Fruit fly (Drosophila melanogaster): ENCODE measurements around the gene qm.

Gene qm

dm6 chr3L:7387814-7388213, 39.7 kb downstream of the qm start, which contains the start of gene CG8564:
Gene CG8564, minus strand, starts transcription at chr3L:7387914.
- TF ChIP-seq bab1 (GFP tag; optimal IDR thresholded peaks at IDR 0.05) (no peak), kay (GFP tag; ENCODE audit: borderline replicate concordance) (no peak), pad (GFP tag; optimal IDR thresholded peaks at IDR 0.05) (no peak)

dm6 chr3L:7390004-7390403, 41.9 kb downstream of the qm start:
- TF ChIP-seq pad (GFP tag; optimal IDR thresholded peaks at IDR 0.05) (no peak), Hr96 (GFP tag; optimal IDR thresholded peaks at IDR 0.05) (no peak), CG12768 (GFP tag; optimal IDR thresholded peaks at IDR 0.05) (no peak), cic (GFP tag; optimal IDR thresholded peaks at IDR 0.05) (no peak), Clk (GFP tag; optimal IDR thresholded peaks at IDR 0.05) (no peak), Mnt (GFP tag; optimal IDR thresholded peaks at IDR 0.05) (no peak), tj (GFP tag; optimal IDR thresholded peaks at IDR 0.05) (no peak), CG7101 (tag; optimal IDR thresholded peaks at IDR 0.05) (no peak), CG7045 (GFP tag; optimal IDR thresholded peaks at IDR 0.05) (no peak), cnc (optimal IDR thresholded peaks at IDR 0.05) (no peak), CG1620 (GFP tag; optimal IDR thresholded peaks at IDR 0.05) (no peak), CG33017 (tag; optimal IDR thresholded peaks at IDR 0.05) (no peak)

- TF ChIP-seq cic (GFP tag; optimal IDR thresholded peaks at IDR 0.05) (no peak), cnc (optimal IDR thresholded peaks at IDR 0.05) (no peak), tj (GFP tag; optimal IDR thresholded peaks at IDR 0.05) (no peak), toe (GFP tag; optimal IDR thresholded peaks at IDR 0.05) (no peak), bab1 (GFP tag; optimal IDR thresholded peaks at IDR 0.05) (no peak), Hr96 (GFP tag; optimal IDR thresholded peaks at IDR 0.05) (no peak), pad (GFP tag; optimal IDR thresholded peaks at IDR 0.05) (no peak), kay (GFP tag; ENCODE audit: borderline replicate concordance) (no peak), CG1620 (GFP tag; optimal IDR thresholded peaks at IDR 0.05) (no peak), ovo (GFP tag; optimal IDR thresholded peaks at IDR 0.05) (no peak), CG7101 (tag; optimal IDR thresholded peaks at IDR 0.05) (no peak), CG33017 (tag; optimal IDR thresholded peaks at IDR 0.05) (no peak), Crg-1 (GFP tag; optimal IDR thresholded peaks at IDR 0.05) (no peak), CG11617 (GFP tag; optimal IDR thresholded peaks at IDR 0.05) (no peak), CG7045 (GFP tag; optimal IDR thresholded peaks at IDR 0.05) (no peak), Mnt (GFP tag; optimal IDR thresholded peaks at IDR 0.05) (no peak), Clk (GFP tag; optimal IDR thresholded peaks at IDR 0.05) (no peak), CG14711 (tag; optimal IDR thresholded peaks at IDR 0.05) (no peak)
Measured at dm6 chr3L:7390442-7390841, 42.3 kb downstream of the qm start, which contains the start of gene CG8563. Gene CG8563, plus strand, starts transcription at chr3L:7390742.

dm6 chr3L:7396055-7396454, 47.9 kb downstream of the qm start, which contains the start of gene CG32379:
Gene CG32379, plus strand, starts transcription at chr3L:7396355.
- TF ChIP-seq Clk (GFP tag; optimal IDR thresholded peaks at IDR 0.05) = no peak
- no peak for TF ChIP-seq CG7045 (GFP tag; optimal IDR thresholded peaks at IDR 0.05)
- no peak for TF ChIP-seq CG7101 (tag; optimal IDR thresholded peaks at IDR 0.05)
- TF ChIP-seq kay (GFP tag; ENCODE audit: borderline replicate concordance) = no peak
- no peak for TF ChIP-seq Mnt (GFP tag; optimal IDR thresholded peaks at IDR 0.05)
- no peak for TF ChIP-seq CG33017 (tag; optimal IDR thresholded peaks at IDR 0.05)
- no peak for TF ChIP-seq bab1 (GFP tag; optimal IDR thresholded peaks at IDR 0.05)
- TF ChIP-seq pad (GFP tag; optimal IDR thresholded peaks at IDR 0.05) = no peak
- no peak for TF ChIP-seq cic (GFP tag; optimal IDR thresholded peaks at IDR 0.05)
- TF ChIP-seq Crg-1 (GFP tag; optimal IDR thresholded peaks at IDR 0.05) = no peak
- TF ChIP-seq CG14711 (tag; optimal IDR thresholded peaks at IDR 0.05) = no peak
- no peak for TF ChIP-seq Hr96 (GFP tag; optimal IDR thresholded peaks at IDR 0.05)
- TF ChIP-seq ovo (GFP tag; optimal IDR thresholded peaks at IDR 0.05) = no peak
- no peak for TF ChIP-seq CG11617 (GFP tag; optimal IDR thresholded peaks at IDR 0.05)
- no peak for TF ChIP-seq CG5204 (GFP tag; optimal IDR thresholded peaks at IDR 0.05)
- TF ChIP-seq CG12768 (GFP tag; optimal IDR thresholded peaks at IDR 0.05) = no peak

dm6 chr3L:7397979-7398378, 49.9 kb downstream of the qm start, which contains the start of gene CG8562:
Gene CG8562, plus strand, starts transcription at chr3L:7398285.
- TF ChIP-seq CG12768 (GFP tag; optimal IDR thresholded peaks at IDR 0.05) (no peak), Mnt (GFP tag; optimal IDR thresholded peaks at IDR 0.05) (no peak), CG1620 (GFP tag; optimal IDR thresholded peaks at IDR 0.05) (no peak), CG7045 (GFP tag; optimal IDR thresholded peaks at IDR 0.05) (no peak), CG14711 (tag; optimal IDR thresholded peaks at IDR 0.05) (no peak), CG7101 (tag; optimal IDR thresholded peaks at IDR 0.05) (no peak), ovo (GFP tag; optimal IDR thresholded peaks at IDR 0.05) (no peak), Clk (GFP tag; optimal IDR thresholded peaks at IDR 0.05) (no peak), kay (GFP tag; ENCODE audit: borderline replicate concordance) (no peak), Hr96 (GFP tag; optimal IDR thresholded peaks at IDR 0.05) (no peak), bab1 (GFP tag; optimal IDR thresholded peaks at IDR 0.05) (no peak), CG33017 (tag; optimal IDR thresholded peaks at IDR 0.05) (no peak), cnc (optimal IDR thresholded peaks at IDR 0.05) (no peak), CG5204 (GFP tag; optimal IDR thresholded peaks at IDR 0.05) (no peak), cic (GFP tag; optimal IDR thresholded peaks at IDR 0.05) (no peak), CG11617 (GFP tag; optimal IDR thresholded peaks at IDR 0.05) (no peak), pad (GFP tag; optimal IDR thresholded peaks at IDR 0.05) (no peak), tj (GFP tag; optimal IDR thresholded peaks at IDR 0.05) (no peak), toe (GFP tag; optimal IDR thresholded peaks at IDR 0.05) (no peak)

dm6 chr3L:7399770-7400169, 51.7 kb downstream of the qm start, which contains the start of gene CG18417:
Gene CG18417, plus strand, starts transcription at chr3L:7400070.
- TF ChIP-seq pad (GFP tag; optimal IDR thresholded peaks at IDR 0.05) (no peak), CG14711 (tag; optimal IDR thresholded peaks at IDR 0.05) (no peak), ovo (GFP tag; optimal IDR thresholded peaks at IDR 0.05) (no peak), tj (GFP tag; optimal IDR thresholded peaks at IDR 0.05) (no peak)

- TF ChIP-seq ovo (GFP tag; optimal IDR thresholded peaks at IDR 0.05) (no peak), tj (GFP tag; optimal IDR thresholded peaks at IDR 0.05) (no peak), Mnt (GFP tag; optimal IDR thresholded peaks at IDR 0.05) (no peak), Clk (GFP tag; optimal IDR thresholded peaks at IDR 0.05) (no peak), CG7045 (GFP tag; optimal IDR thresholded peaks at IDR 0.05) (no peak), pad (GFP tag; optimal IDR thresholded peaks at IDR 0.05) (no peak), CG33017 (tag; optimal IDR thresholded peaks at IDR 0.05) (no peak), CG14711 (tag; optimal IDR thresholded peaks at IDR 0.05) (no peak), CG7101 (tag; optimal IDR thresholded peaks at IDR 0.05) (no peak), toe (GFP tag; optimal IDR thresholded peaks at IDR 0.05) (no peak), CG1620 (GFP tag; optimal IDR thresholded peaks at IDR 0.05) (no peak), CG5204 (GFP tag; optimal IDR thresholded peaks at IDR 0.05) (no peak), Hr96 (GFP tag; optimal IDR thresholded peaks at IDR 0.05) (no peak)
Measured at dm6 chr3L:7401972-7402371, 53.9 kb downstream of the qm start.

Measured in whole organism, adult.